Worm (Caenorhabditis elegans) whole organism, late embryonic: ENCODE measurements around the gene alh-2.
"Not testable (repeated sequence)": the region's sequence is repeated elsewhere in the genome, so short reads cannot be mapped to it uniquely, and the experiment has no call there.

Source experiments
- K02D7.2 ChIP-seq: sonication (generic microtip); optimal IDR thresholded peaks from 2 replicates; lab custom pipeline; 2017; ENCODE audit warnings: mild to moderate bottlenecking, missing genetic modification characterization, missing compliant biosample characterization
- ceh-18 ChIP-seq: sonication (generic microtip); optimal IDR thresholded peaks from 2 replicates; lab custom pipeline; 2016; ENCODE audit warnings: missing genetic modification characterization, missing compliant biosample characterization
- ceh-22 ChIP-seq: sonication (generic microtip); optimal IDR thresholded peaks from 2 replicates; lab custom pipeline; 2017; ENCODE audit warnings: missing biosample characterization, missing genetic modification characterization
- ceh-24 ChIP-seq: sonication (generic microtip); optimal IDR thresholded peaks from 2 replicates; lab custom pipeline; 2016; ENCODE audit warnings: mild to moderate bottlenecking, missing genetic modification characterization, missing compliant biosample characterization
- ceh-30 ChIP-seq: fragments of 150-350 bp; optimal IDR thresholded peaks from 2 replicates; lab custom pipeline; 2014; ENCODE audit warnings: missing biosample characterization, missing genetic modification characterization
- ceh-31 ChIP-seq: sonication (generic microtip); optimal IDR thresholded peaks from 2 replicates; lab custom pipeline; 2016; ENCODE audit warnings: missing genetic modification characterization, missing compliant biosample characterization
- ceh-48 ChIP-seq: sonication (generic microtip); optimal IDR thresholded peaks from 2 replicates; lab custom pipeline; 2016; ENCODE audit warnings: missing genetic modification characterization, inconsistent platforms, missing compliant biosample characterization
- che-1 ChIP-seq: sonication (generic microtip); optimal IDR thresholded peaks from 2 replicates; lab custom pipeline; 2016; ENCODE audit warnings: mild to moderate bottlenecking, missing genetic modification characterization, missing compliant biosample characterization
- dve-1 ChIP-seq: sonication (generic microtip); optimal IDR thresholded peaks from 2 replicates; lab custom pipeline; 2017; ENCODE audit warnings: antibody characterized with exemption, mild to moderate bottlenecking, missing genetic modification characterization, missing compliant biosample characterization
- fkh-10 ChIP-seq: fragments of 150-350 bp; optimal IDR thresholded peaks from 2 replicates; lab custom pipeline; 2014; ENCODE audit warnings: missing biosample characterization, missing genetic modification reagents, missing genetic modification characterization
- fkh-6 ChIP-seq: sonication (generic microtip); optimal IDR thresholded peaks from 2 replicates; lab custom pipeline; 2016; ENCODE audit warnings: missing genetic modification characterization, missing compliant biosample characterization
- lim-6 ChIP-seq: sonication (generic microtip); optimal IDR thresholded peaks from 2 replicates; lab custom pipeline; 2016; ENCODE audit warnings: missing genetic modification characterization, missing compliant biosample characterization
- lin-11 ChIP-seq: fragments of 200-800 bp; sonication (Bioruptor generic); optimal IDR thresholded peaks from 2 replicates; lab custom pipeline; 2018; ENCODE audit warnings: mild to moderate bottlenecking, missing genetic modification characterization, missing compliant biosample characterization
- nfya-1 ChIP-seq: sonication (generic microtip); optimal IDR thresholded peaks from 2 replicates; lab custom pipeline; 2017; ENCODE audit warnings: missing genetic modification characterization, mild to moderate bottlenecking, missing compliant biosample characterization, antibody characterized with exemption, moderate library complexity
- nhr-11 ChIP-seq: fragments of 150-350 bp; optimal IDR thresholded peaks from 2 replicates; lab custom pipeline; 2014; ENCODE audit warnings: missing biosample characterization, missing genetic modification characterization
- pha-2 ChIP-seq: sonication (generic microtip); optimal IDR thresholded peaks from 2 replicates; lab custom pipeline; 2017; ENCODE audit warnings: mild to moderate bottlenecking, missing genetic modification characterization, missing compliant biosample characterization
- sdc-2 ChIP-seq: sonication (generic microtip); optimal IDR thresholded peaks from 2 replicates; lab custom pipeline; 2016; ENCODE audit warnings: missing genotype, missing genetic modification characterization, missing compliant biosample characterization
- sox-2 ChIP-seq: fragments of 200-800 bp; sonication (Bioruptor generic); IDR thresholded peaks from 2 replicates; pipeline ENCODE4 v1.3.6; 2022; ENCODE audit warnings: missing genetic modification reagents, missing genetic modification characterization, missing compliant biosample characterization
- syd-9 ChIP-seq: sonication (generic microtip); optimal IDR thresholded peaks from 2 replicates; lab custom pipeline; 2016; ENCODE audit warnings: mild to moderate bottlenecking, missing genetic modification characterization, moderate library complexity, missing compliant biosample characterization
- tbx-7 ChIP-seq: sonication (generic microtip); optimal IDR thresholded peaks from 2 replicates; lab custom pipeline; 2016; ENCODE audit warnings: missing genotype, missing genetic modification characterization, missing compliant biosample characterization
- unc-3 ChIP-seq, 2 experiments: fragments of 200-800 bp in 1 of 2; sonication (Bioruptor generic) in 1 of 2; sonication (generic microtip) in 1 of 2; conservative IDR thresholded peaks in 1 of 2; optimal IDR thresholded peaks in 1 of 2; 2 replicates each; pipeline versions ENCODE4 v1.3.6 to Lab custom; 2016 to 2022; ENCODE audit warnings: missing compliant biosample characterization in 2 of 2, missing genetic modification characterization in 2 of 2, missing genetic modification reagents in 1 of 2

Gene alh-2

ce11 chrV:1682279-1682678, 38.3 kb downstream of the alh-2 start, which contains the start of gene srh-3:
TSS of gene srh-3 (plus strand) at chrV:1682579.
- TF ChIP-seq ceh-22 (tag; lab: Kevin White, UChicago) (no peak), ceh-18 (tag; lab: Kevin White, UChicago) (no peak), nfya-1 (tag; lab: Kevin White, UChicago) (no peak), nhr-11 (no peak), syd-9 (tag; lab: Kevin White, UChicago) (no peak), fkh-10 (GFP tag; lab: Kevin White, UChicago) (no peak), K02D7.2 (tag; lab: Kevin White, UChicago) (no peak), ceh-24 (no peak), dve-1 (tag; lab: Kevin White, UChicago) (no peak), pha-2 (tag; lab: Kevin White, UChicago) (no peak), unc-3 (GFP tag; conservative IDR thresholded peaks at IDR 0.05; lab: Robert Waterston, UW) (no peak), unc-3 (tag; optimal IDR thresholded peaks at IDR 0.05; lab: Kevin White, UChicago) (no peak), ceh-30 (tag; lab: Kevin White, UChicago) (no peak), fkh-6 (tag; lab: Kevin White, UChicago) (no peak), che-1 (no peak)

ce11 chrV:1685328-1685727, 41.4 kb downstream of the alh-2 start, which contains the start of gene srh-5:
TSS of gene srh-5 (plus strand) at chrV:1685628.
- no peak for TF ChIP-seq lim-6
- TF ChIP-seq fkh-6 (tag; lab: Kevin White, UChicago) = no peak
- no peak for TF ChIP-seq fkh-10 (GFP tag; lab: Kevin White, UChicago)

ce11 chrV:1692494-1692893, 48.5 kb downstream of the alh-2 start, which contains the start of gene Y46H3C.5:
TSS of gene Y46H3C.5 (minus strand) at chrV:1692495.
- TF ChIP-seq sox-2; tbx-7; ceh-48 (tag; lab: Kevin White, UChicago): not testable (repeated sequence)

- TF ChIP-seq lin-11, sdc-2, ceh-31 (tag; lab: Kevin White, UChicago): not testable (repeated sequence)
Measured at ce11 chrV:1693876-1694275, 49.9 kb downstream of the alh-2 start, which contains the start of gene Y46H3C.7. TSS of gene Y46H3C.7 (minus strand) at chrV:1694022.
